Worm (Caenorhabditis elegans): ENCODE measurements around the gene M142.5.

DNA sequence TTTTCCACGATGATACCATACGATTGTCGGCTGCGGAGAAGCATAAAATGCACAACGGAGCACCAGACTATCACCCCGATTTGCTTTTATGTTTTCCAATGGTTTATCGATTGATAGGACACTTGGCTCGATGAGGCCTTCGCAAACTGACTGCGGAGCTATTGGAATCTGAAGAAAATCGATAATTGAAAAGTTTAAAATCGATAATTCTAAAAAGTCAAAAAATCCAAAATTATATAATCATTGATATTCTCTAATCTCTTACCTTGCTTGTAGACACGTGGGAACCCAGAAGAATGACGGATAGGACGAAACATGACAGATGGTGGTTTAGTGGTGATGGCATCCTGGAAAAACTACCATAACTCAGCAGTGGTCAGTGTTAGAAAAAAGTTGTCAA lies 22.2 kb downstream of the M142.5 start, which contains the start of gene zig-5:
- TF ChIP-seq nhr-12 (tag; optimal IDR thresholded peaks at IDR 0.05) (no peak), ztf-4 (tag; optimal IDR thresholded peaks at IDR 0.05) (no peak), ZK546.5 (tag; optimal IDR thresholded peaks at IDR 0.05) (no peak), ama-1 (optimal IDR thresholded peaks at IDR 0.05) (no peak), lin-13 (GFP tag; optimal IDR thresholded peaks at IDR 0.05) (no peak), elt-3 (tag; optimal IDR thresholded peaks at IDR 0.05) (no peak), unc-55 (GFP tag; optimal IDR thresholded peaks at IDR 0.05) (no peak), fos-1 (tag; optimal IDR thresholded peaks at IDR 0.05) (no peak), F13H6.1 (tag; optimal IDR thresholded peaks at IDR 0.05) (no peak), nhr-25 (tag; optimal IDR thresholded peaks at IDR 0.05) (no peak), nhr-237 (tag; optimal IDR thresholded peaks at IDR 0.05) (no peak)

All from whole organism, L2 larva.